Fruit fly (Drosophila melanogaster) whole organism, wandering third instar larva: Measurements from ENCODE around the gene Ag5r2.

Experiments
- Dfd ChIP-seq: fragments of >200 bp; optimal IDR thresholded peaks from 2 replicates; lab custom pipeline; 2017; ENCODE audit warnings: missing biosample characterization, missing genetic modification characterization
- Hr78 ChIP-seq: fragments of >200 bp; optimal IDR thresholded peaks from 2 replicates; lab custom pipeline; 2017; ENCODE audit warnings: missing biosample characterization, missing genetic modification characterization
- Hr83 ChIP-seq: fragments of 200-300 bp; sonication (Bioruptor generic); optimal IDR thresholded peaks from 2 replicates; lab custom pipeline; 2016; ENCODE audit warnings: missing biosample characterization, mild to moderate bottlenecking, missing genetic modification characterization, moderate library complexity; ENCODE audit not compliant: poor library complexity, severe bottlenecking
- Jra ChIP-seq: sonication (Bioruptor generic); optimal IDR thresholded peaks from 2 replicates; lab custom pipeline; 2016; ENCODE audit warnings: missing biosample characterization, missing genetic modification characterization
- Mio ChIP-seq: sonication (Bioruptor generic); optimal IDR thresholded peaks from 2 replicates; lab custom pipeline; 2016; ENCODE audit warnings: missing biosample characterization, missing genetic modification characterization
- OdsH ChIP-seq: fragments of 200-800 bp; sonication (Bioruptor generic); optimal IDR thresholded peaks from 2 replicates; lab custom pipeline; 2016; ENCODE audit warnings: missing biosample characterization, mild to moderate bottlenecking, missing genetic modification characterization
- Sp1 ChIP-seq: fragments of 200-800 bp; sonication (Bioruptor generic); optimal IDR thresholded peaks from 3 replicates; lab custom pipeline; 2019; ENCODE audit warnings: missing biosample characterization, mild to moderate bottlenecking, missing genetic modification characterization, moderate library complexity
- br ChIP-seq: fragments of 200-800 bp; sonication (Bioruptor generic); optimal IDR thresholded peaks from 2 replicates; lab custom pipeline; 2016; ENCODE audit warnings: missing biosample characterization, missing genetic modification characterization
- ey ChIP-seq: fragments of 200-800 bp; sonication (Bioruptor generic); optimal IDR thresholded peaks from 2 replicates; lab custom pipeline; 2016; ENCODE audit warnings: missing biosample characterization, missing genetic modification characterization
- fru ChIP-seq: fragments of 200-800 bp; sonication (Bioruptor generic); optimal IDR thresholded peaks from 3 replicates; lab custom pipeline; 2016; ENCODE audit warnings: missing biosample characterization, mild to moderate bottlenecking, missing genetic modification characterization
- h ChIP-seq: fragments of 200-800 bp; sonication (Bioruptor generic); optimal IDR thresholded peaks from 3 replicates; lab custom pipeline; 2016; ENCODE audit warnings: missing biosample characterization, mild to moderate bottlenecking, missing genetic modification characterization

dm6 chrX:14824690-14825469, 41.0 kb upstream of the Ag5r2 start:
- TF ChIP-seq Dfd (GFP tag; lab: Kevin White, UChicago) = no peak
- no peak for TF ChIP-seq h (GFP tag; lab: Kevin White, UChicago)
- no peak for TF ChIP-seq Mio (GFP tag; lab: Kevin White, UChicago)
- no peak for TF ChIP-seq Hr83 (GFP tag; lab: Kevin White, UChicago)
- no peak for TF ChIP-seq Hr78 (GFP tag; lab: Kevin White, UChicago)
- no peak for TF ChIP-seq ey (GFP tag; lab: Kevin White, UChicago)
- no peak for TF ChIP-seq fru (GFP tag; lab: Kevin White, UChicago)
- no peak for TF ChIP-seq br
- TF ChIP-seq OdsH (GFP tag; lab: Kevin White, UChicago) = no peak
- no peak for TF ChIP-seq Jra (GFP tag; lab: Kevin White, UChicago)
- TF ChIP-seq Sp1 (GFP tag; lab: Kevin White, UChicago) = no peak
